Fruit fly (Drosophila melanogaster) Kc167 (cell line): Measurements from ENCODE around the gene CG18284.

Source experiments
- Myc ChIP-seq: fragments of >200 bp; optimal IDR thresholded peaks from 2 replicates; lab custom pipeline; 2017; ENCODE audit warnings: missing external identifiers
- Sin3A ChIP-seq: fragments of >200 bp; optimal IDR thresholded peaks from 2 replicates; lab custom pipeline; 2018; ENCODE audit warnings: missing external identifiers
- h ChIP-seq: fragments of >200 bp; optimal IDR thresholded peaks from 3 replicates; lab custom pipeline; 2018; ENCODE audit warnings: missing external identifiers
- insv ChIP-seq: fragments of >200 bp; optimal IDR thresholded peaks from 3 replicates; lab custom pipeline; 2018; ENCODE audit warnings: missing external identifiers
- psq ChIP-seq: fragments of >200 bp; optimal IDR thresholded peaks from 2 replicates; lab custom pipeline; 2017; ENCODE audit warnings: missing external identifiers
- ttk ChIP-seq: sonication (Bioruptor generic); optimal IDR thresholded peaks from 2 replicates; lab custom pipeline; 2017; ENCODE audit warnings: missing external identifiers

Gene CG18284

dm6 chr2L:10679568-10679967 is 35.8 kb downstream of the CG18284 start:
- TF ChIP-seq Sin3A (lab: Kevin White, UChicago) (no peak), insv (lab: Kevin White, UChicago) (no peak), psq (lab: Kevin White, UChicago) (no peak), ttk (lab: Kevin White, UChicago) (no peak), Myc (lab: Kevin White, UChicago) (no peak), h (lab: Kevin White, UChicago) (no peak)

dm6 chr2L:10680584-10681080 is 36.9 kb downstream of the CG18284 start, which contains the start of gene CG17105:
CG17105 (plus strand) TSS chr2L:10681030.
- no peak for TF ChIP-seq psq (lab: Kevin White, UChicago)
- no peak for TF ChIP-seq h (lab: Kevin White, UChicago)

DNA sequence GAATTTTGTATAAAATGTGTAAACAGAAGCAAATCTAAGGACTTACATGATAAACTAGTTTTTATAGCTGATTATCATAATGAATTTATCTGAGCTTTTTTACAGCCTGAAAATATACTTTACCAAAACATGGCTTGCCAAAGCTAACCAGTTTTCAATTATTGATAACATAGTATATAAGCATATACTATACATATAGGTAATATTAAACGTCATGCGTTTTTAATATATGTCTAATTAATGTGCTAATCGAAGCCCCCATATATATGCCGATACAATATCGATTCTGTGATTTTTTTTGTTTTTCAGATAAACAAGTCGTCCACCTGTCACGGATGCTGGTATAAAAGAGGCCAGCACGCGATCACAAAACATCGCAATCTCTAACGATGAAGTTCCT is 37.8 kb downstream of the CG18284 start, which contains the start of gene CG17107:
CG17107 (plus strand) TSS at position 301 of the 400 bp plus-strand sequence.
- TF ChIP-seq h (lab: Kevin White, UChicago) (no peak), Myc (lab: Kevin White, UChicago) (no peak), Sin3A (lab: Kevin White, UChicago) (no peak), psq (lab: Kevin White, UChicago) (no peak), ttk (lab: Kevin White, UChicago) (no peak), insv (lab: Kevin White, UChicago) (no peak)

- TF ChIP-seq Sin3A (lab: Kevin White, UChicago), result no peak
- TF ChIP-seq h (lab: Kevin White, UChicago), result no peak
- TF ChIP-seq insv (lab: Kevin White, UChicago), result no peak
- no peak for TF ChIP-seq Myc (lab: Kevin White, UChicago)
- TF ChIP-seq psq (lab: Kevin White, UChicago), result no peak
- no peak for TF ChIP-seq ttk (lab: Kevin White, UChicago)
Observed at dm6 chr2L:10682197-10682596, 38.4 kb downstream of the CG18284 start.

DNA sequence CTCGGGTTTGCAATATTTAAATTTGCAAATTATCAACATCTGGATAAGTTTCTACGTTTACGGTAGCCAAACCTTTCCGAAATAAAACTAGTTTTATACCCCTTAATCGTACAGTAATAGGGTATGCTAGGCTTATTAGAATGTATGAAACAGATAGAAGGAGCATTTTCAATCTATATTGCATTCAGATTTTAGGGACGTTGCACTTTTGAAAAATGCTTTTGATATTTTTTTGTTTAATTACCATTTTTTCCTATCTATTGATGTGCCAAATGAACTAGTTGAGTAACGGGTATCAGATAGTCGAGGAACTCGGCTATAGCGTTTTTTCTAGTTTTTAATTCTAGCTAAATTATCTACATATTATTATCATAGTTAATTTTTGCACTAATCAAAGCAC is 39.1 kb downstream of the CG18284 start:
- TF ChIP-seq psq (lab: Kevin White, UChicago) (no peak), h (lab: Kevin White, UChicago) (no peak), ttk (lab: Kevin White, UChicago) (no peak), Sin3A (lab: Kevin White, UChicago) (no peak), Myc (lab: Kevin White, UChicago) (no peak)

DNA sequence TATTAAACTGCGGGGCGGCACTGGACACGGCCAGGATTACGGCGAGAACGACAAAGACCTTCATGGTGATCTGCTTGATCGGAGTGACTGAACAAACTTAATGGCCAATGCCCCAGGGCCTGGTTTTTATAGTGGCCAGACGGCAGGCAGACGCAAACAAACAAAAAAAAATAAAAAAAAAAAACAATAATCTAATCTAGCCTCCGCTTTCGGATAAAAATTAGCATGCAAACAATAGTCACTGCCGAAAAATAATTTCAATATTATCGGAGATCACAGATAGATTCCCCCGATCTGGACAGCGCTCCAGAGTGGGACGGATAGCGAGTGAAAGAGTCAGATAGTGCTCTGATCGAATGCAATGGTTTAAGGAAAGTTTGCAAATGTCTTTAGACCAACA is 40.5 kb downstream of the CG18284 start, which contains the start of gene CG7299:
CG7299 (minus strand) TSS at position 101 of the 400 bp plus-strand sequence.
- TF ChIP-seq Myc (lab: Kevin White, UChicago) (no peak), ttk (lab: Kevin White, UChicago) (no peak), h (lab: Kevin White, UChicago) (no peak), Sin3A (lab: Kevin White, UChicago) (no peak), insv (lab: Kevin White, UChicago) (no peak), psq (lab: Kevin White, UChicago) (no peak)

DNA sequence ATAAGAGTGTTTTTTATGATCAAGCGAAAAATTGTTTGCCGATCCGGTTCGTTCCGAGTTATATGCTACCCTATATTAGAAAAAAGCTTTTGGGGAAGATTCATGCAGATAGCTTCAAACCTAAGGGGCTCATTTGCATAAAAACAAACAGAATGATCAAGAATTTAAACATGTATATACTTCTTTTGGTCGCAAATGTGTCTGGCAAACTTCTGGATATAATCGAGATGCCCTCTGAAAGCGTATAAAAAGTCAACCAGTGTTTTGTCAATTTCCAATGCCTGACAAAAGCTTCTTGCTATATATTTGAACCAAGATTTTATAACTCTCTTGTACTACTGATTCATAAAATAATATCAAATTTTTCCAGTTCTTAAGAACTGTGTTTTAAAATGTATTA is 41.9 kb downstream of the CG18284 start:
- TF ChIP-seq Myc (lab: Kevin White, UChicago), result no peak
- TF ChIP-seq ttk (lab: Kevin White, UChicago), result no peak
- no peak for TF ChIP-seq h (lab: Kevin White, UChicago)
- TF ChIP-seq insv (lab: Kevin White, UChicago), result no peak
- TF ChIP-seq Sin3A (lab: Kevin White, UChicago), result no peak
- TF ChIP-seq psq (lab: Kevin White, UChicago), result no peak

dm6 chr2L:10687009-10687793 is 43.4 kb downstream of the CG18284 start, which contains the start of gene CG7296:
CG7296 (minus strand) TSS chr2L:10687066.
- no peak for TF ChIP-seq insv (lab: Kevin White, UChicago)
- no peak for TF ChIP-seq Myc (lab: Kevin White, UChicago)
- TF ChIP-seq Sin3A (lab: Kevin White, UChicago), result no peak
- TF ChIP-seq psq (lab: Kevin White, UChicago), result no peak
- no peak for TF ChIP-seq ttk (lab: Kevin White, UChicago)
- TF ChIP-seq h (lab: Kevin White, UChicago), result no peak

dm6 chr2L:10687794-10688185 is 44.0 kb downstream of the CG18284 start:
- TF ChIP-seq ttk (lab: Kevin White, UChicago) (no peak), h (lab: Kevin White, UChicago) (no peak), insv (lab: Kevin White, UChicago) (no peak), psq (lab: Kevin White, UChicago) (no peak), Sin3A (lab: Kevin White, UChicago) (no peak), Myc (lab: Kevin White, UChicago) (no peak)

dm6 chr2L:10688764-10689163 is 45.0 kb downstream of the CG18284 start:
- no peak for TF ChIP-seq psq (lab: Kevin White, UChicago)
- TF ChIP-seq ttk (lab: Kevin White, UChicago), result no peak
- TF ChIP-seq insv (lab: Kevin White, UChicago), result no peak
- TF ChIP-seq h (lab: Kevin White, UChicago), result no peak
- no peak for TF ChIP-seq Sin3A (lab: Kevin White, UChicago)
- TF ChIP-seq Myc (lab: Kevin White, UChicago), result no peak

DNA sequence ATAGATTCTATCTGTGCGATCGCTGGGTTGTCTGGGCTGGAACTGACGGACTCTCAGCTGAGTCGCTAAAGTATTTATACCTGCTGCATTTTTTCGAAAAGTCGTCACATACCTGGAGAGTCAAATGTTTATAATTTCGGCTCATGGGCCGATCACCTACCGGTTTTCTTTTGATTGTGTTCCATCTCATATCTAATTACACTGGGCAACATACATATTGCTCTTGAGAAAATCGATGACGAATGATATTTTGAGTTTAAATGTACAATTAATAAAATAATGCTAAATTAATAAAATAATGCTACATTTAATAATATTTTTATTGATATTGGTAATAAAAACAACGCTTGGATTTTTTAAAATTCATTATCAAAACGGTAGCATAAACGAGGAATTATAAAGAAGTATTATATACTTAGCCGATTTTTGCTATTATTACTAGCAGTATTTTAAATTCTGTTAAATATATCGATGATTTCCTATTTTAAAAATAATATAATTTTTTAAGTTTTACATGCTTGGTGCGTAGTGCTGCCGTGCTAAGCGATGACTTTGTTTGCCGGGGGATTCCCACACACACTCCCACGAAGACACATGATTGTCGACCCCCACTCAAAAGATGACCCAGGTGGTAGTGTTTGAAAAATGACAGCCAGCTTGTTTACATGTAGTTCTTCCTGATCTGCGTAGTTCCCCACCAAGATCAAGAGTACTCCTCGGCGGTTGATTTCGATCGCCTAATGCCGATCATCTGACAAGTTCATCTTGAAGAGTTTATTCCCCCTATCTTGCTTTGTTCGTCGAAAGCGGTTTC is 45.7 kb downstream of the CG18284 start, which contains the start of gene CG7294:
CG7294 (minus strand) TSS at position 51 of the 814 bp plus-strand sequence.
- TF ChIP-seq h (lab: Kevin White, UChicago) (no peak), ttk (lab: Kevin White, UChicago) (no peak), psq (lab: Kevin White, UChicago) (no peak), insv (lab: Kevin White, UChicago) (no peak), Sin3A (lab: Kevin White, UChicago) (no peak), Myc (lab: Kevin White, UChicago) (no peak)
